Worm (Caenorhabditis elegans): ENCODE results near the gene M162.7.

DNA sequence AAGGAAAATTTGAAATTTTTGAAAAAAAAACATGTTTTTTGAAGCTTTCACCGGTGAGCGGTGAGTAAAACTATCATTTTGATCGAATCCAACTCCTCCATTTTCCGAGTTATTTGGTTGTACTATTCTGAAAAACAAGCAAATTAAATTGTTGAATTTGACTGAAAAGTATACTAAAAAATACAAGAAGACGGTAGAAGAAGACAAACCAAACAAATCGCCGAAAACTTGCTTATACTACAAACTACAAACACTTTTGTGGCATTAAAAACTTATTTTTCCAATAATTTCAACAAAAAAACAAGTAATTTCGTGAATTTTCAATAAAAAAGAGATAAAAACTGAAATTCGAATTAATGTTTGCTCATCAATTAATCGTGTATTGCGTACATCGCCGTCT lies 16.2 kb downstream of the M162.7 start, which contains the start of gene fbxa-194:
- TF ChIP-seq med-1 (GFP tag; optimal IDR thresholded peaks at IDR 0.05; ENCODE audit: insufficient read depth) = no peak
- no peak for TF ChIP-seq klf-2 (GFP tag; conservative IDR thresholded peaks at IDR 0.05)
- no peak for TF ChIP-seq T22C8.4 (GFP tag; IDR thresholded peaks at IDR 0.05)
- no peak for TF ChIP-seq tab-1 (GFP tag; IDR thresholded peaks at IDR 0.05)
- TF ChIP-seq cog-1 (tag; optimal IDR thresholded peaks at IDR 0.05) = no peak
- TF ChIP-seq ref-1 (GFP tag; conservative IDR thresholded peaks at IDR 0.05) = no peak
- TF ChIP-seq flt-1 (GFP tag; IDR thresholded peaks at IDR 0.05) = no peak
- TF ChIP-seq ztf-23 (GFP tag; IDR thresholded peaks at IDR 0.05) = no peak
- TF ChIP-seq ztf-29 (GFP tag; IDR thresholded peaks at IDR 0.05) = no peak

Data from whole organism, midembryonic.